Worm (Caenorhabditis elegans) whole organism, midembryonic: ENCODE measurements around the gene T19B10.2.

ENCODE experiments used
- T22C8.4 ChIP-seq: fragments of 200-800 bp; sonication (Bioruptor generic); IDR thresholded peaks from 2 replicates; pipeline ENCODE4 v1.3.6; 2022; ENCODE audit warnings: missing genetic modification characterization, missing compliant biosample characterization
- cog-1 ChIP-seq: sonication (generic microtip); optimal IDR thresholded peaks from 2 replicates; lab custom pipeline; 2016; ENCODE audit warnings: missing genetic modification characterization, missing compliant biosample characterization
- flt-1 ChIP-seq: fragments of 200-800 bp; sonication (Bioruptor generic); IDR thresholded peaks from 2 replicates; pipeline ENCODE4 v1.3.6; 2022; ENCODE audit warnings: missing genetic modification characterization, missing compliant biosample characterization
- med-1 ChIP-seq: sonication (generic microtip); optimal IDR thresholded peaks from 2 replicates; lab custom pipeline; 2017; ENCODE audit warnings: missing genetic modification characterization, mild to moderate bottlenecking, missing compliant biosample characterization, antibody characterized with exemption, missing genetic modification reagents; ENCODE audit not compliant: insufficient read depth
- ref-1 ChIP-seq: fragments of 200-800 bp; sonication (Bioruptor generic); conservative IDR thresholded peaks from 2 replicates; pipeline ENCODE4 v1.3.6; 2022; ENCODE audit warnings: missing genetic modification reagents, missing genetic modification characterization, missing compliant biosample characterization
- tab-1 ChIP-seq: fragments of 200-800 bp; sonication (Bioruptor generic); IDR thresholded peaks from 2 replicates; pipeline ENCODE4 v1.3.6; 2022; ENCODE audit warnings: missing genetic modification characterization, missing compliant biosample characterization
- ztf-23 ChIP-seq: fragments of 200-800 bp; sonication (Bioruptor generic); IDR thresholded peaks from 2 replicates; pipeline ENCODE4 v1.3.6; 2022; ENCODE audit warnings: missing genetic modification reagents, missing genetic modification characterization, missing compliant biosample characterization
- ztf-29 ChIP-seq: fragments of 200-800 bp; sonication (Bioruptor generic); IDR thresholded peaks from 2 replicates; pipeline ENCODE4 v1.3.6; 2022; ENCODE audit warnings: missing genetic modification reagents, missing genetic modification characterization, missing compliant biosample characterization

DNA sequence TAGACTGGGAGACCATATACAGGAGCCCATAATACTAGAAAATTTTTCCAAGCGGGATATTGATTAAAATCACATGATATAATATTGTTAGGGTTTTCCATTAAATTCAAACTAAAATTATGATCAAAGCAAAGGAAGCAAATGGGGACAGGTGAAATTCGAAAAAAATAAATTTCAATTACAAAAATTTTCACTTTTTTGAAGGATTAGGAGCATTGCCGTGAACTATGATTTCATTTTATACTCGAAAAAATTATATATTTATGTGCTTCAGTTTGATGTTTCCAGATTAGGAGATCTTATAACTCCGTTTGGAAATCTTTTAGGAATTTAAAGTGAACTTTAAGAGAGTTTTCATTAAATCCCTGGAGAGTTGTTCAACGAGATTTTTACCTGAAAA, 39.5 kb downstream of the T19B10.2 start, which contains the start of gene F07B10.7:
- TF ChIP-seq tab-1 (GFP tag; lab: Robert Waterston, UW) (no peak), med-1 (no peak), ztf-29 (GFP tag; lab: Robert Waterston, UW) (no peak), cog-1 (tag; lab: Kevin White, UChicago) (no peak), flt-1 (GFP tag; lab: Robert Waterston, UW) (no peak), ztf-23 (GFP tag; lab: Robert Waterston, UW) (no peak), T22C8.4 (no peak), ref-1 (GFP tag; lab: Robert Waterston, UW) (no peak)
